Worm (Caenorhabditis elegans) whole organism, midembryonic: ENCODE data around the gene C49F8.3.

Experiments used
- T22C8.4 ChIP-seq: fragments of 200-800 bp; sonication (Bioruptor generic); IDR thresholded peaks from 2 replicates; pipeline ENCODE4 v1.3.6; 2022; ENCODE audit warnings: missing genetic modification characterization, missing compliant biosample characterization
- cog-1 ChIP-seq: sonication (generic microtip); optimal IDR thresholded peaks from 2 replicates; lab custom pipeline; 2016; ENCODE audit warnings: missing genetic modification characterization, missing compliant biosample characterization
- flt-1 ChIP-seq: fragments of 200-800 bp; sonication (Bioruptor generic); IDR thresholded peaks from 2 replicates; pipeline ENCODE4 v1.3.6; 2022; ENCODE audit warnings: missing genetic modification characterization, missing compliant biosample characterization
- med-1 ChIP-seq: sonication (generic microtip); optimal IDR thresholded peaks from 2 replicates; lab custom pipeline; 2017; ENCODE audit warnings: missing genetic modification characterization, mild to moderate bottlenecking, missing compliant biosample characterization, antibody characterized with exemption, missing genetic modification reagents; ENCODE audit not compliant: insufficient read depth
- ref-1 ChIP-seq: fragments of 200-800 bp; sonication (Bioruptor generic); conservative IDR thresholded peaks from 2 replicates; pipeline ENCODE4 v1.3.6; 2022; ENCODE audit warnings: missing genetic modification reagents, missing genetic modification characterization, missing compliant biosample characterization
- ztf-23 ChIP-seq: fragments of 200-800 bp; sonication (Bioruptor generic); IDR thresholded peaks from 2 replicates; pipeline ENCODE4 v1.3.6; 2022; ENCODE audit warnings: missing genetic modification reagents, missing genetic modification characterization, missing compliant biosample characterization
- ztf-29 ChIP-seq: fragments of 200-800 bp; sonication (Bioruptor generic); IDR thresholded peaks from 2 replicates; pipeline ENCODE4 v1.3.6; 2022; ENCODE audit warnings: missing genetic modification reagents, missing genetic modification characterization, missing compliant biosample characterization

DNA sequence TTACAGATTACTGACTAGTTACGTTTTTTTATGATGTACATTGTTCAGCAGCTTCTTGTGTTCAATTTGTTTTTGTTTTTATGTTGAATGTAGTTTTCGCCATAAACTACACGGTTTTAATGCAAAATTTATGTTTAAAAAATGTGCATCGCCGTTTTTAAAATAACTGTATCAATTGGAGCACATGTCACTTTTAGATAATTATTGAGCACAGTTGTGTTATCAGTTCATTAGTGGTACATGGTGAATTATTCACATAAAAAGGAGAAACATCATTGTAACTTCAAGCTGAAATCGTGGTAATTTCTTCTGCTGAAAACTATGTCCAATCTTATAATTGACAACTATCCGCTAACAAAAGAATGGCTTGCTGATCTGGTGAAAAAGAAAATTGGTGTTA lies 25.0 kb upstream of the C49F8.3 start:
- TF ChIP-seq flt-1 (GFP tag; lab: Robert Waterston, UW) (no peak), ref-1 (GFP tag; lab: Robert Waterston, UW) (no peak), T22C8.4 (GFP tag; lab: Robert Waterston, UW) (no peak), ztf-29 (no peak), med-1 (no peak), cog-1 (tag; lab: Kevin White, UChicago) (no peak), ztf-23 (no peak)
